Fruit fly (Drosophila melanogaster): ENCODE results near the gene tos.

tos gene

dm6 chr2L:18676948-18677820, 4.7 kb downstream of the tos start, which contains the start of the genes Mst36Fa and CG31751 (continued):
- peak; percentile 59 for TF ChIP-seq CG4360 (GFP tag; IDR thresholded peaks at IDR 0.05)
- TF ChIP-seq cato (GFP tag; optimal IDR thresholded peaks at IDR 0.05; ENCODE audit: borderline replicate concordance), result no peak
- TF ChIP-seq CG16863 (GFP tag; optimal IDR thresholded peaks at IDR 0.05), result peak; percentile 82
- no peak for TF ChIP-seq Oaz (GFP tag; IDR thresholded peaks at IDR 0.05)
- TF ChIP-seq CG14710 (tag; optimal IDR thresholded peaks at IDR 0.05), result peak; percentile 57
- TF ChIP-seq Side (GFP tag; optimal IDR thresholded peaks at IDR 0.05), result peak; percentile 75
- peak; percentile 71 for TF ChIP-seq tup (GFP tag; optimal IDR thresholded peaks at IDR 0.05)
- TF ChIP-seq HLH4C (GFP tag; IDR thresholded peaks at IDR 0.05; ENCODE audit: partially characterized antibody), result no peak
- no peak for TF ChIP-seq tna (GFP tag; IDR thresholded peaks at IDR 0.05; ENCODE audit: partially characterized antibody)
- TF ChIP-seq prd (optimal IDR thresholded peaks at IDR 0.05), result no peak
- TF ChIP-seq prd (GFP tag; IDR thresholded peaks at IDR 0.05), result no peak
- peak; percentile 55 for TF ChIP-seq CG18476 (GFP tag; optimal IDR thresholded peaks at IDR 0.05)
- TF ChIP-seq CG13424 (tag; optimal IDR thresholded peaks at IDR 0.05), result peak; percentile 67
- peak; percentile 94 for TF ChIP-seq Med (GFP tag)
- TF ChIP-seq CG3726 (GFP tag; IDR thresholded peaks at IDR 0.05), result no peak
- peak; percentile 73 for TF ChIP-seq unpg (GFP tag; optimal IDR thresholded peaks at IDR 0.05)
- peak; percentile 83 for TF ChIP-seq Atf6 (GFP tag; IDR thresholded peaks at IDR 0.05)
- no peak for TF ChIP-seq cad (GFP tag; optimal IDR thresholded peaks at IDR 0.05)
- TF ChIP-seq Dek (tag; optimal IDR thresholded peaks at IDR 0.05), result peak; percentile 76
- peak; percentile 67 for TF ChIP-seq CG14965 (GFP tag; optimal IDR thresholded peaks at IDR 0.05; ENCODE audit: borderline replicate concordance)
- peak; percentile 57 for TF ChIP-seq Max (GFP tag; optimal IDR thresholded peaks at IDR 0.05)
- TF ChIP-seq emc (GFP tag; optimal IDR thresholded peaks at IDR 0.05), result no peak
- peak; percentile 91 for TF ChIP-seq Asciz (GFP tag; optimal IDR thresholded peaks at IDR 0.05)
- peak; percentile 76 for TF ChIP-seq sim (GFP tag; IDR thresholded peaks at IDR 0.05)
- no peak for TF ChIP-seq Gsc (GFP tag; IDR thresholded peaks at IDR 0.05)
- TF ChIP-seq Ssrp (tag; optimal IDR thresholded peaks at IDR 0.05), result peak; percentile 9
- peak; percentile 53 for TF ChIP-seq CG1603 (tag; optimal IDR thresholded peaks at IDR 0.05)
- peak; percentile 75 for TF ChIP-seq CG8924 (tag; optimal IDR thresholded peaks at IDR 0.05)
- TF ChIP-seq da (GFP tag; optimal IDR thresholded peaks at IDR 0.05), result peak; percentile 71
- TF ChIP-seq CG12391 (tag; optimal IDR thresholded peaks at IDR 0.05), result peak; percentile 44
- TF ChIP-seq CG11093 (GFP tag; IDR thresholded peaks at IDR 0.05), result peak; percentile 44; the same call in 1 of the 3 replicates
- peak; percentile 17 for TF ChIP-seq tio (GFP tag; optimal IDR thresholded peaks at IDR 0.05)
- 0 out of 2 replicates have a peak, but pooled peaks have one; percentile 15 for TF ChIP-seq Taf1 (GFP tag; IDR thresholded peaks at IDR 0.05)
- peak; percentile 79 for TF ChIP-seq sob (GFP tag; IDR thresholded peaks at IDR 0.05)
- TF ChIP-seq oc (tag; optimal IDR thresholded peaks at IDR 0.05), result peak; percentile 35
- TF ChIP-seq CG34376 (GFP tag; optimal IDR thresholded peaks at IDR 0.05), result peak; percentile 90
- peak; percentile 73 for TF ChIP-seq CG12104 (GFP tag; optimal IDR thresholded peaks at IDR 0.05)
- TF ChIP-seq CG2199 (GFP tag; IDR thresholded peaks at IDR 0.05), result no peak
- peak; percentile 86 for TF ChIP-seq Meics (GFP tag; optimal IDR thresholded peaks at IDR 0.05)
- TF ChIP-seq CG10462 (GFP tag; optimal IDR thresholded peaks at IDR 0.05), result peak; percentile 18
- TF ChIP-seq CG10321 (GFP tag; IDR thresholded peaks at IDR 0.05), result no peak
- peak; percentile 80 for TF ChIP-seq Mes4 (GFP tag; optimal IDR thresholded peaks at IDR 0.05)
- TF ChIP-seq CG3281 (GFP tag; optimal IDR thresholded peaks at IDR 0.05), result peak; percentile 80
- no peak for TF ChIP-seq nau (GFP tag; optimal IDR thresholded peaks at IDR 0.05)
- peak; percentile 92 for TF ChIP-seq CG3407 (GFP tag; optimal IDR thresholded peaks at IDR 0.05)
- TF ChIP-seq CG18599 (GFP tag; optimal IDR thresholded peaks at IDR 0.05), result peak; percentile 91
- peak; percentile 83 for TF ChIP-seq CG11456 (GFP tag; IDR thresholded peaks at IDR 0.05)
- TF ChIP-seq Spps (tag; optimal IDR thresholded peaks at IDR 0.05), result no peak
- peak; percentile 51 for TF ChIP-seq D19A (tag; optimal IDR thresholded peaks at IDR 0.05)

Measured in whole organism, embryonic.